Fruit fly (Drosophila melanogaster) whole organism, embryonic: ENCODE measurements around the gene CG12672.

Experiments used
- Ada2b ChIP-seq: fragments of 200-800 bp; sonication (Bioruptor generic); IDR thresholded peaks from 2 replicates; pipeline ENCODE4 v1.3.6; 2022; ENCODE audit warnings: missing biosample characterization, missing genetic modification characterization
- Adf1 ChIP-seq: fragments of 200-800 bp; sonication (Bioruptor generic); IDR thresholded peaks from 2 replicates; pipeline ENCODE4 v1.3.6; 2022; ENCODE audit warnings: missing biosample characterization, missing genetic modification characterization
- Atf-2 ChIP-seq: fragments of 200-800 bp; sonication (Bioruptor generic); optimal IDR thresholded peaks from 2 replicates; lab custom pipeline; 2016; ENCODE audit warnings: missing biosample characterization, missing genetic modification characterization
- B-H1 ChIP-seq: fragments of 200-800 bp; sonication (Bioruptor generic); IDR thresholded peaks from 3 replicates; pipeline ENCODE4 v1.3.6; 2022; ENCODE audit warnings: missing biosample characterization, missing genetic modification characterization
- CG10654 ChIP-seq: fragments of 200-800 bp; sonication (Bioruptor generic); optimal IDR thresholded peaks from 2 replicates; lab custom pipeline; 2016; ENCODE audit warnings: missing biosample characterization, missing genetic modification characterization
- CG12071 ChIP-seq: fragments of 200-800 bp; sonication (Bioruptor generic); optimal IDR thresholded peaks from 3 replicates; lab custom pipeline; 2018; ENCODE audit warnings: missing biosample characterization, mild to moderate bottlenecking, missing genetic modification characterization
- CG12155 ChIP-seq: fragments of 200-800 bp; sonication (Bioruptor generic); optimal IDR thresholded peaks from 3 replicates; lab custom pipeline; 2016; ENCODE audit warnings: missing biosample characterization, missing genetic modification characterization
- CG12219 ChIP-seq: fragments of 200-800 bp; sonication (Bioruptor generic); optimal IDR thresholded peaks from 3 replicates; lab custom pipeline; 2018; ENCODE audit warnings: missing biosample characterization, mild to moderate bottlenecking, missing genetic modification characterization
- CG12236 ChIP-seq: fragments of 200-800 bp; sonication (Bioruptor generic); optimal IDR thresholded peaks from 2 replicates; lab custom pipeline; 2016; ENCODE audit warnings: missing biosample characterization, missing genetic modification characterization
- CG13775 ChIP-seq: fragments of 200-800 bp; sonication (Bioruptor generic); optimal IDR thresholded peaks from 3 replicates; lab custom pipeline; 2017; ENCODE audit warnings: missing biosample characterization, mild to moderate bottlenecking, missing genetic modification characterization
- CG14860 ChIP-seq: fragments of 200-800 bp; sonication (Bioruptor generic); IDR thresholded peaks from 3 replicates; pipeline ENCODE4 v1.3.6; 2022; ENCODE audit warnings: missing biosample characterization, missing genetic modification characterization; ENCODE audit not compliant: partially characterized antibody
- CG15073 ChIP-seq: fragments of 200-800 bp; sonication (Bioruptor generic); optimal IDR thresholded peaks from 2 replicates; lab custom pipeline; 2016; ENCODE audit warnings: missing biosample characterization, missing genetic modification characterization
- CG15269 ChIP-seq: fragments of 200-800 bp; sonication (Bioruptor generic); optimal IDR thresholded peaks from 2 replicates; lab custom pipeline; 2018; ENCODE audit warnings: missing biosample characterization, mild to moderate bottlenecking, missing genetic modification characterization, moderate library complexity
- CG17328 ChIP-seq: fragments of 200-800 bp; sonication (Bioruptor generic); IDR thresholded peaks from 2 replicates; pipeline ENCODE4 v1.3.6; 2022; ENCODE audit warnings: missing biosample characterization, missing genetic modification characterization
- CG2120 ChIP-seq: fragments of 200-800 bp; sonication (Bioruptor generic); optimal IDR thresholded peaks from 3 replicates; lab custom pipeline; 2016; ENCODE audit warnings: missing biosample characterization, missing genetic modification characterization
- CG2889 ChIP-seq: fragments of 200-800 bp; sonication (Bioruptor generic); IDR thresholded peaks from 3 replicates; pipeline ENCODE4 v1.3.6; 2022; ENCODE audit warnings: missing biosample characterization, missing genetic modification characterization
- CG30403 ChIP-seq: fragments of 200-800 bp; sonication (Bioruptor generic); optimal IDR thresholded peaks from 3 replicates; lab custom pipeline; 2016; ENCODE audit warnings: missing biosample characterization, missing genetic modification characterization
- CG3281 ChIP-seq: fragments of 200-800 bp; sonication (Bioruptor generic); optimal IDR thresholded peaks from 3 replicates; lab custom pipeline; 2017; ENCODE audit warnings: missing biosample characterization, mild to moderate bottlenecking, missing genetic modification characterization
- CG34422 ChIP-seq: fragments of 200-800 bp; sonication (Bioruptor generic); IDR thresholded peaks from 3 replicates; pipeline ENCODE4 v1.3.6; 2022; ENCODE audit warnings: missing biosample characterization, missing genetic modification characterization
- CG6765 ChIP-seq: fragments of 200-800 bp; sonication (Bioruptor generic); optimal IDR thresholded peaks from 3 replicates; lab custom pipeline; 2017; ENCODE audit warnings: missing biosample characterization, mild to moderate bottlenecking, missing genetic modification characterization
- CG7745 ChIP-seq: fragments of 200-800 bp; sonication (Bioruptor generic); optimal IDR thresholded peaks from 2 replicates; lab custom pipeline; 2018; ENCODE audit warnings: missing biosample characterization, mild to moderate bottlenecking, missing genetic modification characterization, moderate library complexity
- CG8388 ChIP-seq: fragments of 200-800 bp; sonication (Bioruptor generic); optimal IDR thresholded peaks from 2 replicates; lab custom pipeline; 2019; ENCODE audit warnings: missing biosample characterization, mild to moderate bottlenecking, missing genetic modification characterization, moderate library complexity
- CG8924 ChIP-seq: fragments of 200-800 bp; optimal IDR thresholded peaks from 3 replicates; lab custom pipeline; 2019; ENCODE audit warnings: missing biosample characterization, mild to moderate bottlenecking, missing genetic modification characterization, moderate library complexity
- D19A ChIP-seq: fragments of 200-800 bp; optimal IDR thresholded peaks from 3 replicates; lab custom pipeline; 2019; ENCODE audit warnings: missing biosample characterization, mild to moderate bottlenecking, missing genetic modification characterization, moderate library complexity
- D19B ChIP-seq: fragments of 200-800 bp; sonication (Bioruptor generic); optimal IDR thresholded peaks from 2 replicates; lab custom pipeline; 2017; ENCODE audit warnings: missing biosample characterization, mild to moderate bottlenecking, missing genetic modification characterization
- E2f1 ChIP-seq: fragments of 200-800 bp; sonication (Bioruptor generic); IDR thresholded peaks from 2 replicates; pipeline ENCODE4 v1.3.6; 2022; ENCODE audit warnings: missing biosample characterization, missing genetic modification characterization
- Gsc ChIP-seq: fragments of 200-800 bp; sonication (Bioruptor generic); IDR thresholded peaks from 2 replicates; pipeline ENCODE4 v1.3.6; 2022; ENCODE audit warnings: missing biosample characterization, missing genetic modification characterization
- Hr39 ChIP-seq: fragments of >200 bp; optimal IDR thresholded peaks from 2 replicates; lab custom pipeline; 2017
- Hsf ChIP-seq: fragments of 200-800 bp; sonication (Bioruptor generic); optimal IDR thresholded peaks from 3 replicates; lab custom pipeline; 2016; ENCODE audit warnings: missing biosample characterization, missing genetic modification characterization
- Lim3 ChIP-seq: fragments of 200-800 bp; sonication (Bioruptor generic); IDR thresholded peaks from 2 replicates; pipeline ENCODE4 v1.3.6; 2022; ENCODE audit warnings: missing biosample characterization, missing genetic modification characterization
- Nf-YA ChIP-seq: fragments of 200-800 bp; sonication (Bioruptor generic); IDR thresholded peaks from 2 replicates; pipeline ENCODE4 v1.3.6; 2022; ENCODE audit warnings: missing biosample characterization, missing genetic modification characterization
- Opbp ChIP-seq: fragments of 200-800 bp; sonication (Bioruptor generic); IDR thresholded peaks from 3 replicates; pipeline ENCODE4 v1.3.6; 2022; ENCODE audit warnings: missing biosample characterization, missing genetic modification characterization; ENCODE audit not compliant: partially characterized antibody
- PHDP ChIP-seq: fragments of 200-800 bp; sonication (Bioruptor generic); optimal IDR thresholded peaks from 3 replicates; lab custom pipeline; 2018; ENCODE audit warnings: missing biosample characterization, mild to moderate bottlenecking, missing genetic modification characterization, moderate library complexity
- Ssrp ChIP-seq: fragments of 200-800 bp; sonication (Bioruptor generic); optimal IDR thresholded peaks from 2 replicates; lab custom pipeline; 2018; ENCODE audit warnings: missing biosample characterization, mild to moderate bottlenecking, missing genetic modification characterization, moderate library complexity
- bsh ChIP-seq, 2 experiments: fragments of 200-800 bp; sonication (Bioruptor generic); optimal IDR thresholded peaks; 2 replicates each; lab custom pipeline; 2017 to 2018; ENCODE audit warnings: mild to moderate bottlenecking in 2 of 2, missing biosample characterization in 2 of 2, missing genetic modification characterization in 2 of 2, moderate library complexity in 1 of 2
- chinmo ChIP-seq: fragments of 200-800 bp; sonication (Bioruptor generic); IDR thresholded peaks from 4 replicates; pipeline ENCODE4 v1.3.6; 2022; ENCODE audit warnings: missing biosample characterization, missing genetic modification characterization; ENCODE audit not compliant: partially characterized antibody
- crol ChIP-seq: fragments of 200-800 bp; sonication (Bioruptor generic); IDR thresholded peaks from 2 replicates; pipeline ENCODE4 v1.3.6; 2022; ENCODE audit warnings: missing biosample characterization, missing genetic modification characterization
- da ChIP-seq: fragments of 200-800 bp; sonication (Bioruptor generic); optimal IDR thresholded peaks from 2 replicates; lab custom pipeline; 2016; ENCODE audit warnings: missing biosample characterization, missing genetic modification characterization
- dmrt11E ChIP-seq: fragments of 200-800 bp; sonication (Bioruptor generic); optimal IDR thresholded peaks from 3 replicates; lab custom pipeline; 2018; ENCODE audit warnings: missing biosample characterization, mild to moderate bottlenecking, missing genetic modification characterization, moderate library complexity
- exex ChIP-seq: fragments of 200-800 bp; sonication (Bioruptor generic); optimal IDR thresholded peaks from 4 replicates; lab custom pipeline; 2018; ENCODE audit warnings: missing biosample characterization, mild to moderate bottlenecking, missing genetic modification characterization, moderate library complexity
- grn ChIP-seq: fragments of 200-800 bp; sonication (Bioruptor generic); optimal IDR thresholded peaks from 3 replicates; lab custom pipeline; 2017; ENCODE audit warnings: missing biosample characterization, missing genetic modification characterization
- hbn ChIP-seq: fragments of 200-800 bp; sonication (Bioruptor generic); IDR thresholded peaks from 2 replicates; pipeline ENCODE4 v1.3.6; 2022; ENCODE audit warnings: missing biosample characterization, missing genetic modification characterization; ENCODE audit not compliant: partially characterized antibody
- hkb ChIP-seq, 2 experiments: fragments of 200-800 bp in 1 of 2; fragments of >200 bp in 1 of 2; sonication (Bioruptor generic) in 1 of 2; IDR thresholded peaks in 1 of 2; optimal IDR thresholded peaks in 1 of 2; 2 replicates each; pipeline versions ENCODE4 v1.3.6 to Lab custom; 2017 to 2022; ENCODE audit warnings: missing biosample characterization in 1 of 2, missing genetic modification characterization in 1 of 2
- ind ChIP-seq: fragments of 200-800 bp; sonication (Bioruptor generic); optimal IDR thresholded peaks from 3 replicates; lab custom pipeline; 2016; ENCODE audit warnings: missing biosample characterization, missing genetic modification characterization
- nerfin-2 ChIP-seq: fragments of 200-800 bp; sonication (Bioruptor generic); IDR thresholded peaks from 2 replicates; pipeline ENCODE4 v1.3.6; 2022; ENCODE audit warnings: missing biosample characterization, missing genetic modification characterization; ENCODE audit not compliant: partially characterized antibody
- pho ChIP-seq: fragments of 200-800 bp; sonication (Bioruptor generic); optimal IDR thresholded peaks from 2 replicates; lab custom pipeline; 2016; ENCODE audit warnings: missing biosample characterization, missing genetic modification characterization
- tna ChIP-seq: fragments of 200-800 bp; sonication (Bioruptor generic); IDR thresholded peaks from 2 replicates; pipeline ENCODE4 v1.3.6; 2022; ENCODE audit warnings: missing biosample characterization, missing genetic modification characterization; ENCODE audit not compliant: partially characterized antibody
- trh ChIP-seq: fragments of 200-800 bp; sonication (Bioruptor generic); optimal IDR thresholded peaks from 2 replicates; lab custom pipeline; 2016; ENCODE audit warnings: missing biosample characterization, missing genetic modification characterization
- wor ChIP-seq: fragments of 200-800 bp; sonication (Bioruptor generic); IDR thresholded peaks from 2 replicates; pipeline ENCODE4 v1.3.6; 2022; ENCODE audit warnings: missing biosample characterization, missing genetic modification characterization

Gene CG12672

DNA sequence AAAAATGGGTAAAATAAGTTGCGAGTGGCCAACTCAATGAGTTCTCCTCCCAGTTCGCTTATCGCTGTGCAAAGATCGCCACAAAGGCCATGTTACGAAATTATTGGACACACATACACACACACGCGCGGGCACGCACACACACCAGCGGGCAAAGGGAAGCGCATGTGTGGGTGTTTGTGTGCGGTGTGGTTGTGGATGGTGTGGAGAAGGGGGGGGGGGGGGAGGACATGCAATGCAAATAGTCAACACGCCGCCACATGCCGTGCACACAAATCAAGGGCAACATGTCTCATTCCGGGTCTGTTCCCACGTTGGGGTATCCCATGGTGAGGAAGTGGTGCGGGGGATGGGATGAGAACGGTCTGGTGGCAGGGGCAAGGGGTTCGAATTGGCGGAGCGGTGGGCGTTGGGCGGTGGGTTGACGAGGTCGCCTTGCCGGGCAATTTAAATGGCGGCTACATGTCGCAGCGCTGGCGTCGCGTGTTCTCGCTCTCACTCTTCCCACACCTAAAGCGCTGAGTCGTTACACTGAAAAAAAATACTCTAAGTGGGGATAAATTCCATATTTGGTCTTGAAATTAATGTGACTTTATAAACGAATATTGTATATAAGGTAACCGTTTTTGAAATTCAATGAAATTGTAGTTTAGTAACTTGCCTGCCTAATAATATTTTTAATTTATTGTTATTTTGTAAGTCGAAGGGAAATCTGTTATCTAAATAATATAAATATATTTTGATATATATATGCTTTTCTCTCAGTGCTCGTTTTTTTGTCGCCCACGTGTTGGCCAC lies 3.4 kb downstream of the CG12672 start (continued):
- TF ChIP-seq tna (no peak), CG12219 (no peak), da (GFP tag; lab: Kevin White, UChicago) (no peak), CG2120 (GFP tag; lab: Kevin White, UChicago) (no peak), CG12071 (no peak), Hr39 (lab: Kevin White, UChicago) (peak; percentile 92), CG12155 (GFP tag; lab: Kevin White, UChicago) (no peak), CG6765 (GFP tag; lab: Kevin White, UChicago) (peak; percentile 13), bsh (GFP tag; optimal IDR thresholded peaks at IDR 0.05; lab: Kevin White, UChicago) (no peak), CG30403 (GFP tag; lab: Kevin White, UChicago) (no peak), CG7745 (tag; lab: Kevin White, UChicago) (no peak), ind (GFP tag; lab: Kevin White, UChicago) (peak; percentile 17), Nf-YA (GFP tag; lab: Robert Waterston, UW) (no peak), CG12236 (no peak), chinmo (GFP tag; lab: Robert Waterston, UW) (0 out of 4 replicates have a peak, but pooled peaks have one; percentile 39), CG8924 (tag; lab: Kevin White, UChicago) (peak; percentile 7), CG13775 (GFP tag; lab: Kevin White, UChicago) (no peak), CG15073 (GFP tag; lab: Kevin White, UChicago) (no peak), Lim3 (no peak), CG10654 (no peak), CG15269 (no peak), pho (GFP tag; lab: Kevin White, UChicago) (no peak), Ada2b (peak; percentile 37; the same call in 1 of the 2 replicates), CG34422 (GFP tag; lab: Robert Waterston, UW) (no peak), CG8388 (GFP tag; lab: Kevin White, UChicago) (no peak), Hsf (GFP tag; lab: Kevin White, UChicago) (no peak), Gsc (no peak), trh (GFP tag; lab: Kevin White, UChicago) (no peak), D19A (tag; lab: Kevin White, UChicago) (peak; percentile 25), B-H1 (GFP tag; lab: Robert Waterston, UW) (no peak), D19B (peak; percentile 13), CG3281 (GFP tag; lab: Kevin White, UChicago) (peak; percentile 74), Adf1 (no peak), CG17328 (no peak), grn (GFP tag; lab: Kevin White, UChicago) (no peak), wor (GFP tag; lab: Robert Waterston, UW) (no peak), Ssrp (no peak), PHDP (tag; lab: Kevin White, UChicago) (no peak), hkb (optimal IDR thresholded peaks at IDR 0.05; lab: Kevin White, UChicago) (no peak), hkb (GFP tag; IDR thresholded peaks at IDR 0.05; lab: Robert Waterston, UW) (peak; percentile 40; the same call in 1 of the 2 replicates), CG2889 (GFP tag; lab: Robert Waterston, UW) (no peak), exex (peak; percentile 13), crol (GFP tag; lab: Robert Waterston, UW) (peak; percentile 80), E2f1 (GFP tag; lab: Robert Waterston, UW) (no peak), Atf-2 (no peak), Opbp (GFP tag; lab: Robert Waterston, UW) (no peak), nerfin-2 (GFP tag; lab: Robert Waterston, UW) (no peak), dmrt11E (tag; lab: Kevin White, UChicago) (no peak), hbn (GFP tag; lab: Robert Waterston, UW) (no peak), CG14860 (GFP tag; lab: Robert Waterston, UW) (no peak)
